Fruit fly (Drosophila melanogaster): ENCODE data around the gene term.

- TF ChIP-seq Abd-B (GFP tag; optimal IDR thresholded peaks at IDR 0.05) (no peak), pan (optimal IDR thresholded peaks at IDR 0.05) (no peak), CrebA (GFP tag; optimal IDR thresholded peaks at IDR 0.05; ENCODE audit: borderline replicate concordance) (no peak), tai (GFP tag; optimal IDR thresholded peaks at IDR 0.05) (no peak), psq (GFP tag; optimal IDR thresholded peaks at IDR 0.05) (no peak), foxo (GFP tag; optimal IDR thresholded peaks at IDR 0.05) (no peak), CG9705 (GFP tag; optimal IDR thresholded peaks at IDR 0.05) (no peak), Hr83 (GFP tag; optimal IDR thresholded peaks at IDR 0.05; ENCODE audit: poor library complexity, severe bottlenecking) (no peak)
These were observed 39.5 kb upstream of the term start for dm6 chr3L:18633084-18633483.

Data from whole organism, wandering third instar larva.